Worm (Caenorhabditis elegans): ENCODE measurements around the gene dhs-25.

Gene dhs-25

DNA sequence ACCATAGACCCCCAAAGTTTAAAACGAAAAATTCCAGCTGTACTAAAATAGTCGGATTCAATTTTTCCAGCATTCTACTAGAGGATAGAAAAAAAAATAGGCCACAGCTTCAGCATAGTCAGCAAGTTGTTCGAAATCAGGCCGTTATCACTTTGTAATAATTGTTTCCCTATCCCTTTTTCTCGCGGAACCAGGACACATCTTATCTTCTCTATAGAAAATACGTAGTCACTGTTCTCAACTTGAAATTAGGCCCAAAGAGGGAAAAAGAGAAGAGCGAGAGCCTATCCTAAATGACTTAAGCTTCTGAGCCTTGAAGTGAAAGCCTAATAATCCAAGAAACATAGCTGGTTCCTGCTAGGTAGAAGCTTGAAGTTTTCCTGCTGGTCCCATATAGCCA lies 40.6 kb upstream of the dhs-25 start (continued):
- peak; percentile 0 for TF ChIP-seq spr-1 (tag; optimal IDR thresholded peaks at IDR 0.05)
- 0 out of 2 replicates have a peak, but pooled peaks have one; percentile 31 for TF ChIP-seq Y75B8A.6 (GFP tag; IDR thresholded peaks at IDR 0.05)
- no peak for TF ChIP-seq hmg-1.1 (GFP tag; IDR thresholded peaks at IDR 0.05)
- TF ChIP-seq pha-4 (GFP tag; IDR thresholded peaks at IDR 0.05), result no peak
- no peak for TF ChIP-seq pha-4 (tag; optimal IDR thresholded peaks at IDR 0.05)
- TF ChIP-seq nhr-237 (tag; optimal IDR thresholded peaks at IDR 0.05), result no peak
- no peak for TF ChIP-seq ceh-82 (tag; optimal IDR thresholded peaks at IDR 0.05)
- no peak for TF ChIP-seq dpl-1 (GFP tag; optimal IDR thresholded peaks at IDR 0.05)
- TF ChIP-seq unc-39 (tag; optimal IDR thresholded peaks at IDR 0.05), result no peak
- TF ChIP-seq mxl-2 (GFP tag; conservative IDR thresholded peaks at IDR 0.05), result no peak
- peak; percentile 62 for TF ChIP-seq mep-1 (tag; optimal IDR thresholded peaks at IDR 0.05)
- TF ChIP-seq fos-1 (tag; optimal IDR thresholded peaks at IDR 0.05), result no peak
- no peak for TF ChIP-seq set-16 (GFP tag; IDR thresholded peaks at IDR 0.05)

DNA sequence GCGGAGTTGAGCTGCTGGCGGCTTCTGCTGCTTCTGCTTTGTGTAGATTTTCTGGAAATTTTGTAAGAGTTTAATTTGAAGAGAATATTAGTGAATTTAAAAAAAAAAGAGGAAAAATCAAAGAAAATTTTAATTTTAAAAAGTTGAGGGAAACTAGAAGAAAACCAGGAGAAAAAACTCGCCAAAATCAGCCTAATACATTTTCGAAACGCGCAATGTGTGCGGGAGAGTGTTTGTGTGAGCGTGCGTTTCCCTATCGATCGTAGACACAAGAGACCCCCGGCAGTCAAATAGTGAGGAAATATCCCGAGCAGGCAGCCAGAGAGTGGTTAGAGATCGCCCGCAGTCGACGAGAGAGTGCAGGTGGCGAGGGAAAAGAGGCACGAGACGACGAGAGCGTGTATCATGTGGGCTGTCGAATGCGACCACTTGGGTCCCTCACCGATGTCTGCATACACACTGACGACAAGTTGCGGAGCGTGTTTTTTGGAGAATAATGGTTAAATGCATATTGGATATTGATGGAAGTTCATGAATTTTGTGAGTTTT lies 39.7 kb upstream of the dhs-25 start, which contains the start of gene zfp-3:
TSS of gene zfp-3 (minus strand) at position 51 of the 549 bp plus-strand sequence.
- no peak for TF ChIP-seq aly-2 (tag; optimal IDR thresholded peaks at IDR 0.05)
- TF ChIP-seq lsy-2 (tag; optimal IDR thresholded peaks at IDR 0.05), result peak; percentile 81 to 93
- TF ChIP-seq unc-39 (tag; optimal IDR thresholded peaks at IDR 0.05), result no peak
- TF ChIP-seq R02D3.7 (tag; optimal IDR thresholded peaks at IDR 0.05), result no peak
- peak; percentile 71; the same call in 1 of the 2 replicates for TF ChIP-seq zfp-3 (GFP tag; conservative IDR thresholded peaks at IDR 0.05)
- peak; percentile 49 for TF ChIP-seq ceh-32 (tag; optimal IDR thresholded peaks at IDR 0.05; ENCODE audit: poor library complexity)
- TF ChIP-seq set-16 (GFP tag; IDR thresholded peaks at IDR 0.05), result peak; percentile 91
- peak; percentile 76 for TF ChIP-seq mdt-29 (GFP tag; IDR thresholded peaks at IDR 0.05)
- peak; percentile 87 for TF ChIP-seq T26A8.4 (GFP tag; IDR thresholded peaks at IDR 0.05)
- no peak for TF ChIP-seq F26F4.8 (GFP tag; conservative IDR thresholded peaks at IDR 0.05)
- TF ChIP-seq gei-8 (GFP tag; optimal IDR thresholded peaks at IDR 0.05), result peak; percentile 39
- TF ChIP-seq nhr-48 (tag; optimal IDR thresholded peaks at IDR 0.05), result peak; percentile 85
- no peak for TF ChIP-seq unc-130 (GFP tag; optimal IDR thresholded peaks at IDR 0.05)
- 0 out of 2 replicates have a peak, but pooled peaks have one; percentile 60 for TF ChIP-seq daf-19 (GFP tag; conservative IDR thresholded peaks at IDR 0.05)
- peak; percentile 91 for TF ChIP-seq dmd-6 (GFP tag; IDR thresholded peaks at IDR 0.05)
- peak; percentile 65 for TF ChIP-seq zfp-2 (tag; optimal IDR thresholded peaks at IDR 0.05)
- peak; percentile 72 for TF ChIP-seq dpl-1 (GFP tag; optimal IDR thresholded peaks at IDR 0.05)
- no peak for TF ChIP-seq nhr-10 (tag; optimal IDR thresholded peaks at IDR 0.05)
- TF ChIP-seq lim-7 (GFP tag; IDR thresholded peaks at IDR 0.05), result no peak
- TF ChIP-seq zip-2 (tag; optimal IDR thresholded peaks at IDR 0.05), result no peak
- peak; percentile 90 for TF ChIP-seq mxl-3 (GFP tag; optimal IDR thresholded peaks at IDR 0.05)
- peak; percentile 95 for TF ChIP-seq fkh-10 (GFP tag; optimal IDR thresholded peaks at IDR 0.05)
- TF ChIP-seq cey-2 (tag; optimal IDR thresholded peaks at IDR 0.05; ENCODE audit: borderline replicate concordance, insufficient read depth), result no peak
- TF ChIP-seq Y5F2A.4 (GFP tag; optimal IDR thresholded peaks at IDR 0.05), result peak; percentile 41
- TF ChIP-seq Y48G9A.11 (GFP tag; IDR thresholded peaks at IDR 0.05), result no peak
- TF ChIP-seq dmd-8 (GFP tag; IDR thresholded peaks at IDR 0.05), result 0 out of 2 replicates have a peak, but pooled peaks have one; percentile 17
- no peak for TF ChIP-seq ceh-82 (tag; optimal IDR thresholded peaks at IDR 0.05)
- peak; percentile 82 for TF ChIP-seq nhr-28 (tag; optimal IDR thresholded peaks at IDR 0.05)
- TF ChIP-seq mdl-1 (tag; optimal IDR thresholded peaks at IDR 0.05), result peak; percentile 95 to 97
- peak; percentile 74; the same call in 1 of the 2 replicates for TF ChIP-seq saeg-2 (GFP tag; IDR thresholded peaks at IDR 0.05)
- TF ChIP-seq dmd-9 (GFP tag; IDR thresholded peaks at IDR 0.05), result peak; percentile 77
- peak; percentile 58 for TF ChIP-seq zag-1 (tag; optimal IDR thresholded peaks at IDR 0.05)
- TF ChIP-seq nhr-102 (tag; optimal IDR thresholded peaks at IDR 0.05), result peak; percentile 86
- peak in 1 of 2 experiments; percentile 59 for TF ChIP-seq ZK546.5 (tag; optimal IDR thresholded peaks at IDR 0.05)
- TF ChIP-seq nhr-41 (GFP tag; IDR thresholded peaks at IDR 0.05), result peak; percentile 83
- TF ChIP-seq unc-62 (GFP tag; optimal IDR thresholded peaks at IDR 0.05 in 1 of 2), result peak in 1 of 2 experiments; percentile 99
- TF ChIP-seq unc-62 (tag; optimal IDR thresholded peaks at IDR 0.05), result no peak
- no peak for TF ChIP-seq egl-27 (tag; optimal IDR thresholded peaks at IDR 0.05)
- TF ChIP-seq lir-3 (tag; optimal IDR thresholded peaks at IDR 0.05), result peak; percentile 45
- TF ChIP-seq Y75B8A.6 (GFP tag; IDR thresholded peaks at IDR 0.05), result no peak
- peak; percentile 87 for TF ChIP-seq nhr-25 (tag; optimal IDR thresholded peaks at IDR 0.05; ENCODE audit: borderline replicate concordance, insufficient read depth)
